Worm (Caenorhabditis elegans) whole organism, L4 larva: ENCODE data around the gene F59E12.17.

Experiments used
- ZK546.5 ChIP-seq, 2 experiments: sonication (generic microtip); optimal IDR thresholded peaks; 2 replicates each; lab custom pipeline; 2017; ENCODE audit warnings: missing biosample characterization in 2 of 2, missing genetic modification characterization in 2 of 2
- lin-15B ChIP-seq: fragments of 150-350 bp; sonication (generic microtip); optimal IDR thresholded peaks from 3 replicates; lab custom pipeline; 2014; ENCODE audit warnings: missing biosample characterization, missing genetic modification characterization
- lin-29 ChIP-seq: fragments of 200-800 bp; sonication (Bioruptor generic); IDR thresholded peaks from 2 replicates; pipeline ENCODE4 v1.3.6; 2022; ENCODE audit warnings: missing genetic modification reagents, missing genetic modification characterization, missing compliant biosample characterization
- madf-9 ChIP-seq: fragments of 200-800 bp; sonication (Bioruptor generic); conservative IDR thresholded peaks from 2 replicates; pipeline ENCODE4 v1.3.6; 2022; ENCODE audit warnings: missing genetic modification reagents, missing genetic modification characterization, missing compliant biosample characterization
- mdl-1 ChIP-seq, 2 experiments: fragments of 150-350 bp in 1 of 2; sonication (generic microtip) in 1 of 2; optimal IDR thresholded peaks; 2 replicates each; lab custom pipeline; 2014 to 2017; ENCODE audit warnings: missing biosample characterization in 2 of 2, missing genetic modification characterization in 2 of 2
- nhr-11 ChIP-seq: fragments of 150-350 bp; optimal IDR thresholded peaks from 2 replicates; lab custom pipeline; 2014; ENCODE audit warnings: missing biosample characterization, missing genetic modification characterization
- snpc-4 ChIP-seq: fragments of 150-350 bp; optimal IDR thresholded peaks from 2 replicates; lab custom pipeline; 2014; ENCODE audit warnings: missing biosample characterization, missing genetic modification characterization

DNA sequence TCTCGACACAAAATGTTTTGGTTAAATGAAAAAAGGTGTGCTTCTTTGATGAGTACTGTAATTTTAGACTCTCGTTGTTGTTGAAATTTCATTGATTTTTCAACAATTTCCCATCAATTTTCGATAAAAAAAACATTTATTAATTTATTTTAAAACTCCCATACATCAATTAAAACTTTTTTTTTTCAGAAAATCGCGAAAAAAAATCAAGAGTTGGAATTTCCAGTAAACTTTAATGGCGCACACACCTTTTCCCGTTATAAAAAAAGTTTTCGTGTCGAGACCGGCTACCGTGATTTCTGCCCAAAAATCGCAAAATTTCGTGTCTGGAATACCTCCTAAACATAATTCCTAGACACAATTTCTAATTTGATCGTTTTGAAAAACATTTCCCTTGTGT is 45.5 kb upstream of the F59E12.17 start, which contains the start of gene C25H3.14:
- TF ChIP-seq madf-9 (GFP tag; lab: Robert Waterston, UW): no peak
- TF ChIP-seq snpc-4 (tag; lab: Kevin White, UChicago): no peak
- no peak for TF ChIP-seq lin-29
- no peak for TF ChIP-seq mdl-1 (tag; optimal IDR thresholded peaks at IDR 0.05; lab: Kevin White, UChicago)
- no peak for TF ChIP-seq nhr-11 (tag; lab: Kevin White, UChicago)
- no peak for TF ChIP-seq ZK546.5 (tag; optimal IDR thresholded peaks at IDR 0.05; lab: Kevin White, UChicago)
- TF ChIP-seq lin-15B (tag; lab: Kevin White, UChicago): no peak
